Worm (Caenorhabditis elegans): ENCODE data around the gene F13D12.10.

- TF ChIP-seq daf-8 (GFP tag; IDR thresholded peaks at IDR 0.05) (no peak), fos-1 (tag; optimal IDR thresholded peaks at IDR 0.05) (no peak), nhr-28 (tag; optimal IDR thresholded peaks at IDR 0.05) (no peak), ceh-28 (tag; optimal IDR thresholded peaks at IDR 0.05) (no peak)
Measured at ce11 chrII:11719533-11719932, 5.9 kb downstream of the F13D12.10 start.
